Fruit fly (Drosophila melanogaster) whole organism, wandering third instar larva: ENCODE data around the gene Prosbeta3.

Experiments used
- CG9705 ChIP-seq: fragments of 200-800 bp; sonication (Bioruptor generic); optimal IDR thresholded peaks from 2 replicates; lab custom pipeline; 2018; ENCODE audit warnings: missing biosample characterization, mild to moderate bottlenecking, missing genetic modification characterization
- Hnf4 ChIP-seq: fragments of 200-800 bp; sonication (Bioruptor generic); optimal IDR thresholded peaks from 2 replicates; lab custom pipeline; 2016; ENCODE audit warnings: missing biosample characterization, mild to moderate bottlenecking, missing genetic modification characterization
- dl ChIP-seq, 2 experiments: fragments of 175-275, 200-275 bp in 1 of 2; fragments of 200-275 bp in 1 of 2; sonication (Bioruptor generic); optimal IDR thresholded peaks; lab custom pipeline; 2018; ENCODE audit warnings: mild to moderate bottlenecking in 2 of 2, missing biosample characterization in 2 of 2, missing genetic modification characterization in 2 of 2, moderate library complexity in 2 of 2; ENCODE audit not compliant: partially characterized antibody in 2 of 2, insufficient read depth in 1 of 2
- h ChIP-seq: fragments of 200-800 bp; sonication (Bioruptor generic); optimal IDR thresholded peaks from 3 replicates; lab custom pipeline; 2016; ENCODE audit warnings: missing biosample characterization, mild to moderate bottlenecking, missing genetic modification characterization
- jim ChIP-seq: fragments of 175-275, 200-325 bp; sonication (Bioruptor generic); optimal IDR thresholded peaks from 2 replicates; lab custom pipeline; 2016; ENCODE audit warnings: missing biosample characterization, mild to moderate bottlenecking, missing genetic modification characterization
- psq ChIP-seq: fragments of 200-800 bp; sonication (Bioruptor generic); optimal IDR thresholded peaks from 3 replicates; lab custom pipeline; 2017; ENCODE audit warnings: missing biosample characterization, mild to moderate bottlenecking, missing genetic modification characterization, moderate library complexity
- usp ChIP-seq: fragments of >200 bp; optimal IDR thresholded peaks from 2 replicates; lab custom pipeline; 2017; ENCODE audit warnings: missing biosample characterization, missing genetic modification characterization

DNA sequence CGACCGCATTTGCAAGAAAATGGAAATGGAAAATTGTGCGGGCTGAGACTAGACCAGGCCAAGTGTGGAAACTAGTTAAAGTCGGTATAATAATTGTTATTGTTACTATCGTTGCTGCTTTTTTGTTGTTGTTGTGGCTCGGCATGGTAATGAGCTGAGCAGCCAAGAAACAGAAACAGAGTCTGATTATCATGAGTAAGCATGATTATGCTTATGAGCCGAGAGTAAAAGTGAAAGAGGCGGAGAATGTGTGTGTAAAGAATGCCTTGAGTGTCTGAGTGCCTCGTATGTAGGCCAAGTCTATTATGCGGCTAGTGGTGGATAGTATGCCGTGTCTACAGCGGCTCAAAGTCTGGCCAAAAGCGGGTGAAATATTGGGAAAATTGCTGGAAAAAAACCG is 35.3 kb downstream of the Prosbeta3 start:
- TF ChIP-seq dl (GFP tag; optimal IDR thresholded peaks at IDR 0.05; lab: Kevin White, UChicago; ENCODE audit: insufficient read depth in 1 of 2, partially characterized antibody in 2 of 2) (no peak), jim (GFP tag; lab: Kevin White, UChicago) (no peak), Hnf4 (GFP tag; lab: Kevin White, UChicago) (no peak), h (GFP tag; lab: Kevin White, UChicago) (no peak), psq (GFP tag; lab: Kevin White, UChicago) (no peak), CG9705 (no peak), usp (GFP tag; lab: Kevin White, UChicago) (no peak)
